Worm (Caenorhabditis elegans) whole organism, early embryonic: Measurements from ENCODE around the gene T05A7.1.

ENCODE experiments used
- F13C5.2 ChIP-seq: sonication (generic microtip); optimal IDR thresholded peaks from 2 replicates; lab custom pipeline; 2017; ENCODE audit warnings: mild to moderate bottlenecking, missing genetic modification characterization, inconsistent platforms, missing compliant biosample characterization
- aly-1 ChIP-seq: sonication (generic microtip); optimal IDR thresholded peaks from 2 replicates; lab custom pipeline; 2016; ENCODE audit warnings: missing genetic modification characterization, missing compliant biosample characterization
- ama-1 ChIP-seq: fragments of 150-350 bp; optimal IDR thresholded peaks from 2 replicates; lab custom pipeline; 2014
- ets-7 ChIP-seq: sonication (generic microtip); optimal IDR thresholded peaks from 2 replicates; lab custom pipeline; 2016; ENCODE audit warnings: missing genotype, missing genetic modification characterization, missing compliant biosample characterization
- flt-1 ChIP-seq: fragments of 200-800 bp; sonication (Bioruptor generic); IDR thresholded peaks from 2 replicates; pipeline ENCODE4 v1.3.6; 2022; ENCODE audit warnings: missing genetic modification characterization, missing compliant biosample characterization
- tbx-37 ChIP-seq: fragments of 200-800 bp; sonication (Bioruptor generic); conservative IDR thresholded peaks from 2 replicates; pipeline ENCODE4 v1.3.6; 2022; ENCODE audit warnings: missing genetic modification reagents, missing genetic modification characterization, missing compliant biosample characterization
- tra-4 ChIP-seq: sonication (generic microtip); optimal IDR thresholded peaks from 2 replicates; lab custom pipeline; 2017; ENCODE audit warnings: missing genetic modification characterization, missing compliant biosample characterization

ce11 chrII:4657370-4657769 lies 20.6 kb upstream of the T05A7.1 start:
- TF ChIP-seq ets-7 (tag; lab: Kevin White, UChicago) (no peak), ama-1 (lab: Kevin White, UChicago) (no peak), flt-1 (GFP tag; lab: Robert Waterston, UW) (no peak), F13C5.2 (tag; lab: Kevin White, UChicago) (no peak), aly-1 (tag; lab: Kevin White, UChicago) (no peak), tbx-37 (no peak), tra-4 (tag; lab: Kevin White, UChicago) (no peak)
